Worm (Caenorhabditis elegans) whole organism, L4 larva: ENCODE measurements around the gene efl-3.

Experiments used
- F26F4.8 ChIP-seq: fragments of 200-800 bp; sonication (Bioruptor generic); conservative IDR thresholded peaks from 2 replicates; pipeline ENCODE4 v1.3.6; 2022; ENCODE audit warnings: missing genetic modification characterization, missing compliant biosample characterization
- F49E8.2 ChIP-seq: sonication (generic microtip); optimal IDR thresholded peaks from 2 replicates; lab custom pipeline; 2016; ENCODE audit warnings: missing compliant biosample characterization, mild to moderate bottlenecking, missing genetic modification characterization, borderline replicate concordance
- R02D3.7 ChIP-seq: fragments of 150-350 bp; sonication (generic microtip); optimal IDR thresholded peaks from 3 replicates; lab custom pipeline; 2014; ENCODE audit warnings: missing biosample characterization, missing genetic modification characterization
- T26A8.4 ChIP-seq: fragments of 200-800 bp; sonication (Bioruptor generic); IDR thresholded peaks from 2 replicates; pipeline ENCODE4 v1.3.6; 2022; ENCODE audit warnings: missing genetic modification characterization, missing compliant biosample characterization
- Y5F2A.4 ChIP-seq: fragments of 200-800 bp; sonication (Bioruptor generic); optimal IDR thresholded peaks from 2 replicates; lab custom pipeline; 2018; ENCODE audit warnings: mild to moderate bottlenecking, missing genetic modification characterization, missing compliant biosample characterization
- ZK337.2 ChIP-seq: fragments of 200-800 bp; sonication (Bioruptor generic); IDR thresholded peaks from 2 replicates; pipeline ENCODE4 v1.3.6; 2022; ENCODE audit warnings: missing genetic modification reagents, missing genetic modification characterization, missing compliant biosample characterization
- ama-1 ChIP-seq: fragments of 150-350 bp; optimal IDR thresholded peaks from 2 replicates; lab custom pipeline; 2014; ENCODE audit warnings: inconsistent platforms, mixed read lengths
- arid-1 ChIP-seq: fragments of 200-800 bp; sonication (Bioruptor generic); conservative IDR thresholded peaks from 2 replicates; pipeline ENCODE4 v1.3.6; 2022; ENCODE audit warnings: missing genetic modification reagents, missing genetic modification characterization, missing compliant biosample characterization
- attf-4 ChIP-seq: sonication (generic microtip); optimal IDR thresholded peaks from 3 replicates; lab custom pipeline; 2017; ENCODE audit warnings: missing biosample characterization, missing genetic modification characterization
- ceh-20 ChIP-seq: fragments of 200-800 bp; sonication (Bioruptor generic); IDR thresholded peaks from 2 replicates; pipeline ENCODE4 v1.3.6; 2022; ENCODE audit warnings: missing genetic modification reagents, missing genetic modification characterization, missing compliant biosample characterization
- ceh-32 ChIP-seq: sonication (generic microtip); optimal IDR thresholded peaks from 2 replicates; lab custom pipeline; 2016; ENCODE audit warnings: mild to moderate bottlenecking, missing genetic modification characterization, missing compliant biosample characterization; ENCODE audit not compliant: poor library complexity
- ceh-44 ChIP-seq: fragments of 200-800 bp; sonication (Bioruptor generic); IDR thresholded peaks from 2 replicates; pipeline ENCODE4 v1.3.6; 2022; ENCODE audit warnings: missing genetic modification reagents, missing genetic modification characterization, missing compliant biosample characterization
- ceh-62 ChIP-seq: sonication (generic microtip); optimal IDR thresholded peaks from 2 replicates; lab custom pipeline; 2017; ENCODE audit warnings: missing biosample characterization, missing genetic modification characterization
- ces-1 ChIP-seq: fragments of 150-350 bp; sonication (generic microtip); optimal IDR thresholded peaks from 4 replicates; lab custom pipeline; 2014; ENCODE audit warnings: missing biosample characterization, missing genetic modification reagents, missing genetic modification characterization
- daf-12 ChIP-seq: fragments of 150-350 bp; optimal IDR thresholded peaks from 2 replicates; lab custom pipeline; 2014; ENCODE audit warnings: missing biosample characterization, missing genetic modification reagents, missing genetic modification characterization
- daf-16 ChIP-seq, 3 experiments: sonication (generic microtip); optimal IDR thresholded peaks; 2 replicates each; lab custom pipeline; 2016 to 2017; ENCODE audit warnings: missing genetic modification characterization in 3 of 3, missing genetic modification reagents in 3 of 3, mild to moderate bottlenecking in 2 of 3, missing compliant biosample characterization in 2 of 3, missing biosample characterization in 1 of 3, moderate library complexity in 1 of 3
- daf-19 ChIP-seq: fragments of 200-800 bp; sonication (Bioruptor generic); conservative IDR thresholded peaks from 2 replicates; pipeline ENCODE4 v1.3.6; 2022; ENCODE audit warnings: missing genetic modification characterization, missing compliant biosample characterization
- daf-8 ChIP-seq: fragments of 200-800 bp; sonication (Bioruptor generic); IDR thresholded peaks from 2 replicates; pipeline ENCODE4 v1.3.6; 2022; ENCODE audit warnings: missing genetic modification characterization, missing compliant biosample characterization
- dmd-6 ChIP-seq: fragments of 200-800 bp; sonication (Bioruptor generic); IDR thresholded peaks from 2 replicates; pipeline ENCODE4 v1.3.6; 2022; ENCODE audit warnings: missing genetic modification reagents, missing genetic modification characterization, missing compliant biosample characterization
- dmd-8 ChIP-seq: fragments of 200-800 bp; sonication (Bioruptor generic); IDR thresholded peaks from 2 replicates; pipeline ENCODE4 v1.3.6; 2022; ENCODE audit warnings: missing genetic modification characterization, missing compliant biosample characterization
- dpl-1 ChIP-seq: fragments of 150-350 bp; optimal IDR thresholded peaks from 2 replicates; lab custom pipeline; 2014; ENCODE audit warnings: missing biosample characterization, missing genetic modification reagents, missing genetic modification characterization
- duxl-1 ChIP-seq: sonication (generic microtip); optimal IDR thresholded peaks from 2 replicates; lab custom pipeline; 2016; ENCODE audit warnings: mild to moderate bottlenecking, missing genetic modification characterization, moderate library complexity, missing compliant biosample characterization; ENCODE audit not compliant: poor library complexity
- egl-43 ChIP-seq: fragments of 200-800 bp; sonication (Bioruptor generic); IDR thresholded peaks from 2 replicates; pipeline ENCODE4 v1.3.6; 2022; ENCODE audit warnings: missing genetic modification reagents, missing genetic modification characterization, missing compliant biosample characterization
- fkh-10 ChIP-seq: fragments of 150-350 bp; optimal IDR thresholded peaks from 2 replicates; lab custom pipeline; 2014; ENCODE audit warnings: missing biosample characterization, missing genetic modification reagents, missing genetic modification characterization
- fos-1 ChIP-seq: fragments of 150-350 bp; optimal IDR thresholded peaks from 2 replicates; lab custom pipeline; 2014; ENCODE audit warnings: missing biosample characterization, missing genetic modification characterization
- hif-1 ChIP-seq, 2 experiments: sonication (generic microtip); optimal IDR thresholded peaks; 2 replicates each; lab custom pipeline; 2016 to 2017; ENCODE audit warnings: missing compliant biosample characterization in 2 of 2, missing genetic modification characterization in 2 of 2, missing genetic modification reagents in 2 of 2, missing genotype in 2 of 2, mild to moderate bottlenecking in 1 of 2
- hlh-11 ChIP-seq: fragments of 200-800 bp; sonication (Bioruptor generic); optimal IDR thresholded peaks from 2 replicates; lab custom pipeline; 2018; ENCODE audit warnings: mild to moderate bottlenecking, missing genetic modification characterization, missing compliant biosample characterization
- hlh-30 ChIP-seq: sonication (generic microtip); optimal IDR thresholded peaks from 2 replicates; lab custom pipeline; 2017; ENCODE audit warnings: antibody characterized with exemption, mild to moderate bottlenecking, missing genetic modification characterization, missing compliant biosample characterization; ENCODE audit not compliant: insufficient read depth
- lin-15B ChIP-seq: fragments of 150-350 bp; sonication (generic microtip); optimal IDR thresholded peaks from 3 replicates; lab custom pipeline; 2014; ENCODE audit warnings: missing biosample characterization, missing genetic modification characterization
- lin-39 ChIP-seq: fragments of 150-350 bp; optimal IDR thresholded peaks from 2 replicates; lab custom pipeline; 2014; ENCODE audit warnings: missing biosample characterization, missing genetic modification reagents, missing genetic modification characterization
- lsy-2 ChIP-seq, 2 experiments: fragments of 150-350 bp in 1 of 2; sonication (generic microtip) in 1 of 2; optimal IDR thresholded peaks; 2 replicates each; lab custom pipeline; 2014 to 2017; ENCODE audit warnings: missing biosample characterization in 2 of 2, missing genetic modification characterization in 2 of 2
- mdl-1 ChIP-seq, 2 experiments: fragments of 150-350 bp in 1 of 2; sonication (generic microtip) in 1 of 2; optimal IDR thresholded peaks; 2 replicates each; lab custom pipeline; 2014 to 2017; ENCODE audit warnings: missing biosample characterization in 2 of 2, missing genetic modification characterization in 2 of 2
- mxl-2 ChIP-seq: fragments of 200-800 bp; sonication (Bioruptor generic); conservative IDR thresholded peaks from 2 replicates; pipeline ENCODE4 v1.3.6; 2022; ENCODE audit warnings: missing genetic modification reagents, missing genetic modification characterization, missing compliant biosample characterization
- mxl-3 ChIP-seq: fragments of 200-800 bp; sonication (Bioruptor generic); optimal IDR thresholded peaks from 2 replicates; lab custom pipeline; 2018; ENCODE audit warnings: mild to moderate bottlenecking, missing genetic modification characterization, missing compliant biosample characterization
- nhr-111 ChIP-seq: fragments of 200-800 bp; sonication (Bioruptor generic); optimal IDR thresholded peaks from 2 replicates; lab custom pipeline; 2018; ENCODE audit warnings: mild to moderate bottlenecking, missing genetic modification characterization, missing compliant biosample characterization
- nhr-28 ChIP-seq: fragments of 150-350 bp; optimal IDR thresholded peaks from 2 replicates; lab custom pipeline; 2014; ENCODE audit warnings: missing biosample characterization, missing genetic modification characterization
- nhr-48 ChIP-seq: sonication (generic microtip); optimal IDR thresholded peaks from 2 replicates; lab custom pipeline; 2016; ENCODE audit warnings: mild to moderate bottlenecking, missing genetic modification characterization, missing compliant biosample characterization
- pha-4 ChIP-seq, 2 experiments: fragments of 150-350 bp in 1 of 2; fragments of 200-800 bp in 1 of 2; sonication (Bioruptor generic) in 1 of 2; IDR thresholded peaks in 1 of 2; optimal IDR thresholded peaks in 1 of 2; 2 replicates each; pipeline versions ENCODE4 v1.3.6 to Lab custom; 2014 to 2022; ENCODE audit warnings: missing genetic modification characterization in 2 of 2, missing genetic modification reagents in 2 of 2, missing biosample characterization in 1 of 2, missing compliant biosample characterization in 1 of 2
- php-3 ChIP-seq: fragments of 200-800 bp; sonication (Bioruptor generic); IDR thresholded peaks from 2 replicates; pipeline ENCODE4 v1.3.6; 2022; ENCODE audit warnings: missing genetic modification reagents, missing genetic modification characterization, missing compliant biosample characterization
- pqm-1 ChIP-seq: sonication (generic microtip); optimal IDR thresholded peaks from 2 replicates; lab custom pipeline; 2017; ENCODE audit warnings: missing biosample characterization, missing genetic modification characterization
- saeg-2 ChIP-seq: fragments of 200-800 bp; sonication (Bioruptor generic); IDR thresholded peaks from 2 replicates; pipeline ENCODE4 v1.3.6; 2022; ENCODE audit warnings: missing genetic modification reagents, missing genetic modification characterization, missing compliant biosample characterization
- set-16 ChIP-seq: fragments of 200-800 bp; sonication (Bioruptor generic); IDR thresholded peaks from 2 replicates; pipeline ENCODE4 v1.3.6; 2022; ENCODE audit warnings: missing genetic modification reagents, missing genetic modification characterization, missing compliant biosample characterization
- skn-1 ChIP-seq: fragments of 150-350 bp; optimal IDR thresholded peaks from 2 replicates; lab custom pipeline; 2014; ENCODE audit warnings: missing biosample characterization, missing genetic modification characterization
- tag-97 ChIP-seq: fragments of 200-800 bp; sonication (Bioruptor generic); IDR thresholded peaks from 2 replicates; pipeline ENCODE4 v1.3.6; 2022; ENCODE audit warnings: missing genetic modification characterization, missing compliant biosample characterization
- tra-1 ChIP-seq: fragments of 200-800 bp; sonication (Bioruptor generic); IDR thresholded peaks from 2 replicates; pipeline ENCODE4 v1.3.6; 2022; ENCODE audit warnings: missing genetic modification reagents, missing genetic modification characterization, missing compliant biosample characterization
- zag-1 ChIP-seq: fragments of 150-350 bp; optimal IDR thresholded peaks from 2 replicates; lab custom pipeline; 2014; ENCODE audit warnings: missing biosample characterization, missing genetic modification characterization
- zfp-3 ChIP-seq: fragments of 200-800 bp; sonication (Bioruptor generic); conservative IDR thresholded peaks from 2 replicates; pipeline ENCODE4 v1.3.6; 2022; ENCODE audit warnings: missing genetic modification reagents, missing genetic modification characterization, missing compliant biosample characterization
- zip-2 ChIP-seq: fragments of 150-350 bp; optimal IDR thresholded peaks from 2 replicates; lab custom pipeline; 2014; ENCODE audit warnings: missing biosample characterization, missing genetic modification characterization
- ztf-7 ChIP-seq: fragments of 150-350 bp; optimal IDR thresholded peaks from 2 replicates; lab custom pipeline; 2014; ENCODE audit warnings: missing biosample characterization, missing genetic modification characterization

Gene efl-3

DNA sequence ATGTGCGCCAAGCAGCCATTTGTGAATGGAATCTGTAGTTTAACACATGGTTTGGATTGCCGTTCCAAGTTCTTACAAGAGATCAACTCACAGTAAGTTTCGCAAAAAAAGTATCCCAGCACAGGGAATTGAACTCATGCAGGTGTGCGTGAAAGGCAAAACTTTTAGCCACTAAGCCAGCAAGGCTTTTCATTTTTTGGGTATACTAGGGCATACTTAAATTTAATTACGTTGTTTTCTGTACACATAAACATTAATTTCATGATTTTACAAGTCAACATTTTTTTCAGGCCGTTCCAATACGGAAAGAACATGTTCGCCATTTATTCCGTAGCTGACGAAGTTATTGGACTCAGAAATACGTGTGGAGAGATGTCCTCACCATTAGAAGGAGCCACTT lies 29.0 kb downstream of the efl-3 start:
- TF ChIP-seq zfp-3 (GFP tag; lab: Robert Waterston, UW) (peak; percentile 79; the same call in 1 of the 2 replicates), lin-39 (tag; lab: Kevin White, UChicago) (no peak), F26F4.8 (GFP tag; lab: Robert Waterston, UW) (peak; percentile 99), attf-4 (tag; lab: Kevin White, UChicago) (no peak), T26A8.4 (GFP tag; lab: Robert Waterston, UW) (peak; percentile 81), set-16 (GFP tag; lab: Robert Waterston, UW) (no peak), zag-1 (no peak), ama-1 (lab: Kevin White, UChicago) (peak; percentile 42), zip-2 (tag; lab: Kevin White, UChicago) (no peak), saeg-2 (GFP tag; lab: Robert Waterston, UW) (peak; percentile 31; the same call in 1 of the 2 replicates), ceh-62 (tag; lab: Kevin White, UChicago) (no peak), dmd-8 (GFP tag; lab: Robert Waterston, UW) (peak; percentile 99), nhr-28 (tag; lab: Kevin White, UChicago) (no peak), ztf-7 (tag; lab: Kevin White, UChicago) (peak; percentile 1), ceh-32 (tag; lab: Kevin White, UChicago) (no peak), tag-97 (GFP tag; lab: Robert Waterston, UW) (no peak), daf-16 (GFP tag; optimal IDR thresholded peaks at IDR 0.05; lab: Kevin White, UChicago) (peak; percentile 37 to 88), daf-16 (tag; optimal IDR thresholded peaks at IDR 0.05; lab: Kevin White, UChicago) (no peak), Y5F2A.4 (peak; percentile 88), hlh-11 (tag; lab: Kevin White, UChicago) (peak; percentile 4), fkh-10 (GFP tag; lab: Kevin White, UChicago) (no peak), ceh-20 (GFP tag; lab: Robert Waterston, UW) (peak; percentile 71; the same call in 1 of the 2 replicates), hif-1 (tag; optimal IDR thresholded peaks at IDR 0.05; lab: Kevin White, UChicago) (peak in 1 of 2 experiments; percentile 35), dpl-1 (GFP tag; lab: Kevin White, UChicago) (no peak), egl-43 (GFP tag; lab: Robert Waterston, UW) (peak; percentile 93), daf-12 (no peak), F49E8.2 (tag; lab: Kevin White, UChicago) (peak; percentile 59), hlh-30 (tag; lab: Kevin White, UChicago) (no peak), dmd-6 (GFP tag; lab: Robert Waterston, UW) (peak; percentile 20; the same call in 1 of the 2 replicates), duxl-1 (peak; percentile 80), fos-1 (tag; lab: Kevin White, UChicago) (no peak), skn-1 (tag; lab: Kevin White, UChicago) (no peak), arid-1 (peak; percentile 96), mxl-2 (0 out of 2 replicates have a peak, but pooled peaks have one; percentile 54), mxl-3 (GFP tag; lab: Kevin White, UChicago) (peak; percentile 50), lsy-2 (tag; optimal IDR thresholded peaks at IDR 0.05; lab: Kevin White, UChicago) (peak in 1 of 2 experiments; percentile 32), daf-8 (GFP tag; lab: Robert Waterston, UW) (peak; percentile 72; the same call in 1 of the 2 replicates), lin-15B (tag; lab: Kevin White, UChicago) (no peak), ZK337.2 (0 out of 2 replicates have a peak, but pooled peaks have one; percentile 25), ceh-44 (GFP tag; lab: Robert Waterston, UW) (no peak), R02D3.7 (tag; lab: Kevin White, UChicago) (peak; percentile 21), nhr-48 (tag; lab: Kevin White, UChicago) (peak; percentile 46), ces-1 (GFP tag; lab: Kevin White, UChicago) (no peak), php-3 (GFP tag; lab: Robert Waterston, UW) (peak; percentile 77), pqm-1 (no peak), nhr-111 (GFP tag; lab: Kevin White, UChicago) (peak; percentile 75), tra-1 (GFP tag; lab: Robert Waterston, UW) (peak; percentile 79), mdl-1 (tag; optimal IDR thresholded peaks at IDR 0.05; lab: Kevin White, UChicago) (no peak), pha-4 (GFP tag; IDR thresholded peaks at IDR 0.05; lab: Robert Waterston, UW) (peak; percentile 92), pha-4 (tag; optimal IDR thresholded peaks at IDR 0.05; lab: Kevin White, UChicago) (no peak), daf-19 (GFP tag; lab: Robert Waterston, UW) (peak; percentile 86)
